Worm (Caenorhabditis elegans) whole organism, late embryonic: ENCODE data around the gene srh-257.

Experiments used
- F13H6.1 ChIP-seq: sonication (generic microtip); optimal IDR thresholded peaks from 2 replicates; lab custom pipeline; 2016; ENCODE audit warnings: missing genetic modification characterization, missing compliant biosample characterization
- ama-1 ChIP-seq: fragments of 150-350 bp; optimal IDR thresholded peaks from 2 replicates; lab custom pipeline; 2014
- ceh-19 ChIP-seq: fragments of 200-800 bp; sonication (Bioruptor generic); optimal IDR thresholded peaks from 2 replicates; lab custom pipeline; 2018; ENCODE audit warnings: mild to moderate bottlenecking, missing genetic modification characterization, missing compliant biosample characterization
- ceh-6 ChIP-seq: fragments of 200-800 bp; sonication (Bioruptor generic); optimal IDR thresholded peaks from 2 replicates; lab custom pipeline; 2018; ENCODE audit warnings: mild to moderate bottlenecking, missing genetic modification characterization, missing compliant biosample characterization
- ets-4 ChIP-seq: sonication (generic microtip); optimal IDR thresholded peaks from 2 replicates; lab custom pipeline; 2016; ENCODE audit warnings: missing genetic modification characterization, missing compliant biosample characterization
- eyg-1 ChIP-seq: sonication (generic microtip); optimal IDR thresholded peaks from 2 replicates; lab custom pipeline; 2016; ENCODE audit warnings: missing genotype, missing genetic modification characterization, missing compliant biosample characterization
- nhr-11 ChIP-seq: fragments of 150-350 bp; optimal IDR thresholded peaks from 2 replicates; lab custom pipeline; 2014; ENCODE audit warnings: missing biosample characterization, missing genetic modification characterization
- pax-1 ChIP-seq: fragments of 150-350 bp; optimal IDR thresholded peaks from 2 replicates; lab custom pipeline; 2014; ENCODE audit warnings: missing biosample characterization, missing genetic modification characterization
- pha-4 ChIP-seq: fragments of 150-350 bp; optimal IDR thresholded peaks from 2 replicates; lab custom pipeline; 2018; ENCODE audit warnings: missing biosample characterization, missing genetic modification reagents, missing genetic modification characterization
- sox-2 ChIP-seq: fragments of 200-800 bp; sonication (Bioruptor generic); IDR thresholded peaks from 2 replicates; pipeline ENCODE4 v1.3.6; 2022; ENCODE audit warnings: missing genetic modification reagents, missing genetic modification characterization, missing compliant biosample characterization
- ztf-16 ChIP-seq: sonication (generic microtip); optimal IDR thresholded peaks from 2 replicates; lab custom pipeline; 2017; ENCODE audit warnings: missing genetic modification characterization, missing compliant biosample characterization

- TF ChIP-seq nhr-11 (tag; lab: Kevin White, UChicago), result no peak
- TF ChIP-seq pax-1, result no peak
- TF ChIP-seq ceh-6 (GFP tag; lab: Kevin White, UChicago), result no peak
- TF ChIP-seq ceh-19 (GFP tag; lab: Kevin White, UChicago), result no peak
- TF ChIP-seq eyg-1 (tag; lab: Kevin White, UChicago), result no peak
- TF ChIP-seq ztf-16, result no peak
- no peak for TF ChIP-seq ama-1
- no peak for TF ChIP-seq F13H6.1 (tag; lab: Kevin White, UChicago)
- TF ChIP-seq sox-2, result no peak
- TF ChIP-seq pha-4 (tag; lab: Kevin White, UChicago), result no peak
- no peak for TF ChIP-seq ets-4 (tag; lab: Kevin White, UChicago)
Observed at ce11 chrV:15459088-15459487, 52.1 kb downstream of the srh-257 start, which contains the start of gene str-71.
